Fruit fly (Drosophila melanogaster) whole organism: ENCODE results near the gene Dbp73D.

Source experiments
- CG8478 ChIP-seq: fragments of >200 bp; optimal IDR thresholded peaks from 2 replicates; lab custom pipeline; 2018; ENCODE audit warnings: inconsistent platforms
- Dll ChIP-seq: fragments of >200 bp; optimal IDR thresholded peaks from 2 replicates; lab custom pipeline; 2017
- pan ChIP-seq: fragments of >200 bp; optimal IDR thresholded peaks from 2 replicates; lab custom pipeline; 2017
- psq ChIP-seq: fragments of >200 bp; optimal IDR thresholded peaks from 2 replicates; lab custom pipeline; 2017
- usp ChIP-seq: fragments of >200 bp; optimal IDR thresholded peaks from 2 replicates; lab custom pipeline; 2017; ENCODE audit warnings: missing biosample characterization, missing genetic modification characterization, mixed read lengths

DNA sequence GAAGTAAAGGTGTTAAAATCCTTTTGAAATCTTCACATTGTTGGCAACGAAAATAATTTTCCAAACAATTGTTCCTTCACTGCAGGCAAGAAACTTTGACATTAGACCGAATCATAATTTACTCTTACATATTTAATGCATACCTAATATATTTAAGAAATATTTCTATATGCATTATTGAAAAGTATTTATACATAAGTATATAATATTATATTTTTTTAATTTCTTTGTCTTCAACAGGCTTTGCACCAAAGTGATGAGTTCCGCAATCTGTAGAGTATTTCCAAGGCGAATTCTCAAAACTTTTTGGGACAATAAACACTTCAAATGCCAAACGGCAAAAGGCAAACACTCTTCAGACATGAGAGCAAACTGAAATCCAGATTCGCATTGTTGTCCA lies 33.5 kb downstream of the Dbp73D start:
- TF ChIP-seq Dll (lab: Kevin White, UChicago) (no peak), CG8478 (lab: Kevin White, UChicago) (no peak), pan (lab: Kevin White, UChicago) (no peak), usp (GFP tag; lab: Kevin White, UChicago) (no peak), psq (lab: Kevin White, UChicago) (no peak)
